Worm (Caenorhabditis elegans) whole organism, young adult: ENCODE measurements around the gene Y32B12B.2.

Experiments used
- B0019.2 ChIP-seq: fragments of 200-800 bp; sonication (Bioruptor generic); conservative IDR thresholded peaks from 2 replicates; pipeline ENCODE4 v1.3.6; 2022; ENCODE audit warnings: missing genetic modification reagents, missing genetic modification characterization, missing compliant biosample characterization
- B0035.1 ChIP-seq: sonication (generic microtip); optimal IDR thresholded peaks from 2 replicates; lab custom pipeline; 2016; ENCODE audit warnings: missing genetic modification characterization, mild to moderate bottlenecking, missing compliant biosample characterization, missing genotype, missing genetic modification reagents
- C06A6.2 ChIP-seq: fragments of 200-800 bp; sonication (Bioruptor generic); conservative IDR thresholded peaks from 2 replicates; pipeline ENCODE4 v1.3.6; 2022; ENCODE audit warnings: missing genetic modification characterization, missing compliant biosample characterization
- F49E8.2 ChIP-seq: sonication (generic microtip); optimal IDR thresholded peaks from 3 replicates; lab custom pipeline; 2017; ENCODE audit warnings: missing genetic modification characterization, mild to moderate bottlenecking, missing compliant biosample characterization, antibody characterized with exemption, moderate library complexity; ENCODE audit not compliant: insufficient read depth
- F55B11.4 ChIP-seq: sonication (generic microtip); optimal IDR thresholded peaks from 2 replicates; lab custom pipeline; 2016; ENCODE audit warnings: missing compliant biosample characterization, missing genetic modification characterization, borderline replicate concordance; ENCODE audit not compliant: insufficient read depth
- F57C9.4 ChIP-seq: sonication (generic microtip); optimal IDR thresholded peaks from 2 replicates; lab custom pipeline; 2017; ENCODE audit warnings: mild to moderate bottlenecking, missing genetic modification characterization, missing compliant biosample characterization
- K11D2.4 ChIP-seq: fragments of 200-800 bp; sonication (Bioruptor generic); IDR thresholded peaks from 2 replicates; pipeline ENCODE4 v1.3.6; 2022; ENCODE audit warnings: missing genetic modification reagents, missing genetic modification characterization, missing compliant biosample characterization
- K12H6.12 ChIP-seq: fragments of 200-800 bp; sonication (Bioruptor generic); optimal IDR thresholded peaks from 2 replicates; lab custom pipeline; 2018; ENCODE audit warnings: mild to moderate bottlenecking, missing genetic modification characterization, missing compliant biosample characterization
- Y53G8AR.9 ChIP-seq: fragments of 200-800 bp; sonication (Bioruptor generic); conservative IDR thresholded peaks from 2 replicates; pipeline ENCODE4 v1.3.6; 2022; ENCODE audit warnings: missing genetic modification reagents, missing genetic modification characterization, missing compliant biosample characterization
- ZK185.1 ChIP-seq: sonication (generic microtip); optimal IDR thresholded peaks from 2 replicates; lab custom pipeline; 2016; ENCODE audit warnings: mild to moderate bottlenecking, missing genetic modification characterization, missing compliant biosample characterization; ENCODE audit not compliant: poor library complexity, severe bottlenecking
- attf-5 ChIP-seq: fragments of 200-800 bp; sonication (Bioruptor generic); optimal IDR thresholded peaks from 2 replicates; lab custom pipeline; 2018; ENCODE audit warnings: mild to moderate bottlenecking, missing genetic modification characterization, missing compliant biosample characterization
- cebp-2 ChIP-seq: fragments of 200-800 bp; sonication (Bioruptor generic); IDR thresholded peaks from 2 replicates; pipeline ENCODE4 v1.3.6; 2022; ENCODE audit warnings: missing genetic modification characterization, missing compliant biosample characterization
- ceh-100 ChIP-seq: fragments of 200-800 bp; sonication (Bioruptor generic); IDR thresholded peaks from 2 replicates; pipeline ENCODE4 v1.3.6; 2022; ENCODE audit warnings: missing genetic modification reagents, missing genetic modification characterization, missing compliant biosample characterization
- ceh-79 ChIP-seq: sonication (generic microtip); optimal IDR thresholded peaks from 2 replicates; lab custom pipeline; 2017; ENCODE audit warnings: mild to moderate bottlenecking, missing genetic modification characterization, missing compliant biosample characterization
- chd-7 ChIP-seq: sonication (generic microtip); optimal IDR thresholded peaks from 2 replicates; lab custom pipeline; 2016; ENCODE audit warnings: mild to moderate bottlenecking, missing genetic modification characterization, moderate library complexity, missing compliant biosample characterization
- dpff-1 ChIP-seq: sonication (generic microtip); optimal IDR thresholded peaks from 2 replicates; lab custom pipeline; 2017; ENCODE audit warnings: mild to moderate bottlenecking, missing genetic modification characterization, missing compliant biosample characterization
- dpl-1 ChIP-seq: fragments of 150-350 bp; optimal IDR thresholded peaks from 2 replicates; lab custom pipeline; 2014; ENCODE audit warnings: missing biosample characterization, missing genetic modification reagents, missing genetic modification characterization
- efl-1 ChIP-seq: fragments of 150-350 bp; optimal IDR thresholded peaks from 2 replicates; lab custom pipeline; 2014; ENCODE audit warnings: missing biosample characterization, missing genetic modification reagents, missing genetic modification characterization
- ekl-4 ChIP-seq: fragments of 200-800 bp; sonication (Bioruptor generic); IDR thresholded peaks from 2 replicates; pipeline ENCODE4 v1.3.6; 2022; ENCODE audit warnings: missing genetic modification reagents, missing genetic modification characterization, missing compliant biosample characterization
- fkh-3 ChIP-seq: sonication (generic microtip); optimal IDR thresholded peaks from 2 replicates; lab custom pipeline; 2016; ENCODE audit warnings: mild to moderate bottlenecking, missing genetic modification characterization, missing compliant biosample characterization
- hlh-12 ChIP-seq: sonication (generic microtip); optimal IDR thresholded peaks from 2 replicates; lab custom pipeline; 2016; ENCODE audit warnings: missing genetic modification characterization, missing compliant biosample characterization
- hlh-26 ChIP-seq: fragments of 200-800 bp; sonication (Bioruptor generic); conservative IDR thresholded peaks from 2 replicates; pipeline ENCODE4 v1.3.6; 2022; ENCODE audit warnings: missing genetic modification reagents, missing genetic modification characterization, missing compliant biosample characterization
- hmg-1.2 ChIP-seq: fragments of 200-800 bp; sonication (Bioruptor generic); IDR thresholded peaks from 2 replicates; pipeline ENCODE4 v1.3.6; 2022; ENCODE audit warnings: missing genetic modification reagents, missing genetic modification characterization, missing compliant biosample characterization
- hmg-20 ChIP-seq: fragments of 200-800 bp; sonication (Bioruptor generic); IDR thresholded peaks from 2 replicates; pipeline ENCODE4 v1.3.6; 2022; ENCODE audit warnings: missing genetic modification reagents, missing genetic modification characterization, missing compliant biosample characterization
- lag-1 ChIP-seq: fragments of 200-800 bp; sonication (Bioruptor generic); IDR thresholded peaks from 2 replicates; pipeline ENCODE4 v1.3.6; 2022; ENCODE audit warnings: missing genetic modification reagents, missing genetic modification characterization, missing compliant biosample characterization
- lin-35 ChIP-seq, 3 experiments: fragments of 150-350 bp in 2 of 3; sonication (generic microtip) in 1 of 3; optimal IDR thresholded peaks; 2 replicates each; lab custom pipeline; 2014 to 2018; ENCODE audit warnings: missing biosample characterization in 3 of 3, missing genetic modification characterization in 3 of 3, missing genetic modification reagents in 3 of 3
- lin-54 ChIP-seq: fragments of 200-800 bp; sonication (Bioruptor generic); optimal IDR thresholded peaks from 2 replicates; lab custom pipeline; 2018; ENCODE audit warnings: mild to moderate bottlenecking, missing genetic modification characterization, missing compliant biosample characterization
- lir-1 ChIP-seq: fragments of 200-800 bp; sonication (Bioruptor generic); conservative IDR thresholded peaks from 2 replicates; pipeline ENCODE4 v1.3.6; 2022; ENCODE audit warnings: missing genetic modification reagents, missing genetic modification characterization, missing compliant biosample characterization
- madf-10 ChIP-seq: sonication (generic microtip); optimal IDR thresholded peaks from 2 replicates; lab custom pipeline; 2016; ENCODE audit warnings: mild to moderate bottlenecking, missing genetic modification characterization, missing compliant biosample characterization
- madf-6 ChIP-seq: fragments of 200-800 bp; sonication (Bioruptor generic); IDR thresholded peaks from 2 replicates; pipeline ENCODE4 v1.3.6; 2022; ENCODE audit warnings: missing genetic modification reagents, missing genetic modification characterization, missing compliant biosample characterization
- mcd-1 ChIP-seq: fragments of 200-800 bp; sonication (Bioruptor generic); IDR thresholded peaks from 2 replicates; pipeline ENCODE4 v1.3.6; 2022; ENCODE audit warnings: missing genetic modification reagents, missing genetic modification characterization, missing compliant biosample characterization
- mel-28 ChIP-seq: sonication (generic microtip); optimal IDR thresholded peaks from 2 replicates; lab custom pipeline; 2016; ENCODE audit warnings: borderline replicate concordance, mild to moderate bottlenecking, missing genetic modification characterization, missing compliant biosample characterization
- mxl-1 ChIP-seq: sonication (generic microtip); optimal IDR thresholded peaks from 2 replicates; lab custom pipeline; 2016; ENCODE audit warnings: missing genetic modification characterization, missing compliant biosample characterization
- nhr-179 ChIP-seq: sonication (generic microtip); optimal IDR thresholded peaks from 2 replicates; lab custom pipeline; 2016; ENCODE audit warnings: mild to moderate bottlenecking, missing genetic modification characterization, missing compliant biosample characterization
- nhr-90 ChIP-seq: sonication (generic microtip); optimal IDR thresholded peaks from 2 replicates; lab custom pipeline; 2016; ENCODE audit warnings: missing genotype, mild to moderate bottlenecking, missing genetic modification characterization, missing compliant biosample characterization
- pha-4 ChIP-seq: fragments of 150-350 bp; sonication (generic microtip); optimal IDR thresholded peaks from 2 replicates; lab custom pipeline; 2014; ENCODE audit warnings: missing biosample characterization, missing genetic modification reagents, missing genetic modification characterization
- rcor-1 ChIP-seq: fragments of 200-800 bp; sonication (Bioruptor generic); IDR thresholded peaks from 2 replicates; pipeline ENCODE4 v1.3.6; 2022; ENCODE audit warnings: missing genetic modification reagents, missing genetic modification characterization, missing compliant biosample characterization
- rec-8 ChIP-seq, 2 experiments: sonication (generic microtip); optimal IDR thresholded peaks; 2 replicates each; lab custom pipeline; 2016; ENCODE audit warnings: mild to moderate bottlenecking in 2 of 2, missing genetic modification characterization in 2 of 2, missing genetic modification reagents in 2 of 2, missing genotype in 2 of 2, missing biosample characterization in 1 of 2, missing compliant biosample characterization in 1 of 2, moderate library complexity in 1 of 2
- repo-1 ChIP-seq: sonication (generic microtip); optimal IDR thresholded peaks from 2 replicates; lab custom pipeline; 2017; ENCODE audit warnings: mild to moderate bottlenecking, missing genetic modification characterization, missing compliant biosample characterization
- rpc-1 ChIP-seq, 2 experiments: fragments of 150-350 bp in 1 of 2; sonication (generic microtip) in 1 of 2; optimal IDR thresholded peaks; 2 replicates each; lab custom pipeline; 2014 to 2018; ENCODE audit warnings: missing biosample characterization in 1 of 2, missing genetic modification characterization in 1 of 2, missing genetic modification reagents in 1 of 2, missing genotype in 1 of 2
- sdz-38 ChIP-seq: sonication (generic microtip); optimal IDR thresholded peaks from 2 replicates; lab custom pipeline; 2016; ENCODE audit warnings: missing genotype, missing genetic modification characterization, missing compliant biosample characterization
- sea-2 ChIP-seq: fragments of 200-800 bp; sonication (Bioruptor generic); IDR thresholded peaks from 2 replicates; pipeline ENCODE4 v1.3.6; 2022; ENCODE audit warnings: missing genetic modification characterization, missing compliant biosample characterization
- snpc-1.3 ChIP-seq: sonication (generic microtip); optimal IDR thresholded peaks from 2 replicates; lab custom pipeline; 2017; ENCODE audit warnings: missing genetic modification characterization, mild to moderate bottlenecking, missing compliant biosample characterization, antibody characterized with exemption, moderate library complexity, missing genotype, missing genetic modification reagents; ENCODE audit not compliant: insufficient read depth
- snpc-4 ChIP-seq, 5 experiments: fragments of 150-350 bp in 1 of 5; sonication (generic microtip) in 4 of 5; optimal IDR thresholded peaks; 2 replicates each; lab custom pipeline; 2014 to 2018; ENCODE audit warnings: missing genetic modification characterization in 5 of 5, missing biosample characterization in 3 of 5, antibody characterized with exemption in 2 of 5, mild to moderate bottlenecking in 2 of 5, missing compliant biosample characterization in 2 of 5, missing genotype in 2 of 5, moderate library complexity in 2 of 5, missing genetic modification reagents in 1 of 5
- tbx-9 ChIP-seq: sonication (generic microtip); optimal IDR thresholded peaks from 2 replicates; lab custom pipeline; 2016; ENCODE audit warnings: borderline replicate concordance, missing genetic modification characterization, inconsistent platforms, missing compliant biosample characterization
- unc-62 ChIP-seq: fragments of 150-350 bp; optimal IDR thresholded peaks from 2 replicates; lab custom pipeline; 2014; ENCODE audit warnings: missing biosample characterization, missing genetic modification reagents, missing genetic modification characterization
- xnd-1 ChIP-seq: sonication (generic microtip); optimal IDR thresholded peaks from 2 replicates; lab custom pipeline; 2016; ENCODE audit warnings: missing genotype, missing genetic modification reagents, missing genetic modification characterization, missing compliant biosample characterization
- zfh-2 ChIP-seq: fragments of 200-800 bp; sonication (Bioruptor generic); conservative IDR thresholded peaks from 2 replicates; pipeline ENCODE4 v1.3.6; 2022; ENCODE audit warnings: missing genetic modification reagents, missing genetic modification characterization, missing compliant biosample characterization

Gene Y32B12B.2

DNA sequence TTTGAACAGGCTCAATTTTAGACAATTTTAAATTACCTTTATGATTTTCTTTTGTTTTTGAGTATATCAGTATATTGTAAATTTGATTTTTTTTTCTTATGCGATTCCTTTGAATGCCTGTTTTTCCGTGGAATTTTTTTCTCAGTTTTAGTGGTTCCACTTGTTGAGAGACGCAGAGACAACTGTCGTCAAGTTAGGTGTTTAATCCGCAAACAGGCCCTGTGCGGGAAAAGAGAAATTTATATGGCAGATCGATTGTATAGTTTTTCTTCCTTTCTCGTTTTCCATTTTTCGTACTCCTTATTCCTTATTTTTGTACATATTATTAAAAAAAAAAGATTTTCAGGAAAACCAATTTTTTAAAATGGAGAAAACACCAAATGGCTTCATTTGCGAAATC is 39.2 kb upstream of the Y32B12B.2 start, which contains the start of gene F36D3.1:
TSS of gene F36D3.1 (plus strand) at position 347 of the 400 bp plus-strand sequence.
- no peak for TF ChIP-seq F57C9.4
- no peak for TF ChIP-seq lir-1 (GFP tag; lab: Robert Waterston, UW)
- TF ChIP-seq hmg-1.2 (GFP tag; lab: Robert Waterston, UW) = peak; percentile 34; the same call in 1 of the 2 replicates
- TF ChIP-seq lin-35 (GFP tag; optimal IDR thresholded peaks at IDR 0.05; lab: Kevin White, UChicago) = peak in 1 of 3 experiments; percentile 79
- TF ChIP-seq repo-1 (tag; lab: Kevin White, UChicago) = no peak
- no peak for TF ChIP-seq rpc-1 (optimal IDR thresholded peaks at IDR 0.05; lab: Kevin White, UChicago)
- TF ChIP-seq rpc-1 (tag; optimal IDR thresholded peaks at IDR 0.05; lab: Kevin White, UChicago) = no peak
- no peak for TF ChIP-seq unc-62 (GFP tag; lab: Kevin White, UChicago)
- no peak for TF ChIP-seq C06A6.2 (GFP tag; lab: Robert Waterston, UW)
- TF ChIP-seq lag-1 (GFP tag; lab: Robert Waterston, UW) = no peak
- TF ChIP-seq ceh-79 = no peak
- TF ChIP-seq hmg-20 (GFP tag; lab: Robert Waterston, UW) = no peak
- no peak for TF ChIP-seq K12H6.12
- TF ChIP-seq madf-6 (GFP tag; lab: Robert Waterston, UW) = no peak
- no peak for TF ChIP-seq ekl-4 (GFP tag; lab: Robert Waterston, UW)
- TF ChIP-seq F55B11.4 (tag; lab: Kevin White, UChicago) = no peak
- no peak for TF ChIP-seq ZK185.1 (tag; lab: Kevin White, UChicago)
- no peak for TF ChIP-seq ceh-100
- no peak for TF ChIP-seq B0019.2 (GFP tag; lab: Robert Waterston, UW)
- peak; percentile 21 for TF ChIP-seq attf-5
- no peak for TF ChIP-seq sea-2 (GFP tag; lab: Robert Waterston, UW)
- TF ChIP-seq K11D2.4 = no peak
- TF ChIP-seq nhr-179 = no peak
- no peak for TF ChIP-seq F49E8.2 (tag; lab: Kevin White, UChicago)
- TF ChIP-seq cebp-2 (GFP tag; lab: Robert Waterston, UW) = no peak
- no peak for TF ChIP-seq rcor-1
- TF ChIP-seq madf-10 = no peak
- peak; percentile 21 for TF ChIP-seq dpl-1 (GFP tag; lab: Kevin White, UChicago)
- TF ChIP-seq hlh-26 = no peak
- TF ChIP-seq lin-54 = peak; percentile 35
- no peak for TF ChIP-seq pha-4
- no peak for TF ChIP-seq Y53G8AR.9 (GFP tag; lab: Robert Waterston, UW)
- no peak for TF ChIP-seq chd-7
- no peak for TF ChIP-seq mcd-1 (GFP tag; lab: Robert Waterston, UW)
- no peak for TF ChIP-seq mel-28
- no peak for TF ChIP-seq snpc-4 (GFP tag; optimal IDR thresholded peaks at IDR 0.05; lab: Kevin White, UChicago)
- peak in 2 of 4 experiments; percentile 3 to 45 for TF ChIP-seq snpc-4 (tag; optimal IDR thresholded peaks at IDR 0.05; lab: Kevin White, UChicago)
- TF ChIP-seq xnd-1 (tag; lab: Kevin White, UChicago) = no peak
- no peak for TF ChIP-seq fkh-3 (tag; lab: Kevin White, UChicago)
- TF ChIP-seq sdz-38 (tag; lab: Kevin White, UChicago) = no peak
- no peak for TF ChIP-seq tbx-9 (tag; lab: Kevin White, UChicago)
- TF ChIP-seq mxl-1 (tag; lab: Kevin White, UChicago) = no peak
- TF ChIP-seq nhr-90 = no peak
- no peak for TF ChIP-seq hlh-12
- no peak for TF ChIP-seq rec-8 (tag; optimal IDR thresholded peaks at IDR 0.05; lab: Kevin White, UChicago)
- TF ChIP-seq B0035.1 (tag; lab: Kevin White, UChicago) = no peak
- TF ChIP-seq snpc-1.3 (tag; lab: Kevin White, UChicago) = no peak
- no peak for TF ChIP-seq zfh-2 (GFP tag; lab: Robert Waterston, UW)
- TF ChIP-seq efl-1 (GFP tag; lab: Kevin White, UChicago) = peak; percentile 38
- no peak for TF ChIP-seq dpff-1 (tag; lab: Kevin White, UChicago)
